Worm (Caenorhabditis elegans) whole organism, L4 larva: ENCODE measurements around the gene K06A9.1.

Source experiments
- D1046.2 ChIP-seq: fragments of 200-800 bp; sonication (Bioruptor generic); IDR thresholded peaks from 2 replicates; pipeline ENCODE4 v1.3.6; 2022; ENCODE audit warnings: missing genetic modification characterization, missing compliant biosample characterization
- F44E2.7 ChIP-seq: fragments of 200-800 bp; sonication (Bioruptor generic); IDR thresholded peaks from 2 replicates; pipeline ENCODE4 v2.1.2; 2022; ENCODE audit warnings: missing genetic modification characterization, missing compliant biosample characterization
- Y105C5A.15 ChIP-seq: fragments of 200-800 bp; sonication (Bioruptor generic); IDR thresholded peaks from 2 replicates; pipeline ENCODE4 v1.3.6; 2022; ENCODE audit warnings: missing genetic modification characterization, missing compliant biosample characterization
- Y5F2A.4 ChIP-seq: fragments of 200-800 bp; sonication (Bioruptor generic); optimal IDR thresholded peaks from 2 replicates; lab custom pipeline; 2018; ENCODE audit warnings: mild to moderate bottlenecking, missing genetic modification characterization, missing compliant biosample characterization
- ZK546.5 ChIP-seq, 2 experiments: sonication (generic microtip); optimal IDR thresholded peaks; 2 replicates each; lab custom pipeline; 2017; ENCODE audit warnings: missing biosample characterization in 2 of 2, missing genetic modification characterization in 2 of 2
- aly-2 ChIP-seq: sonication (generic microtip); optimal IDR thresholded peaks from 2 replicates; lab custom pipeline; 2018; ENCODE audit warnings: missing biosample characterization, missing genetic modification characterization
- ceh-28 ChIP-seq: fragments of 150-350 bp; optimal IDR thresholded peaks from 2 replicates; lab custom pipeline; 2014; ENCODE audit warnings: missing biosample characterization, missing genetic modification reagents, missing genetic modification characterization
- ceh-32 ChIP-seq: sonication (generic microtip); optimal IDR thresholded peaks from 2 replicates; lab custom pipeline; 2016; ENCODE audit warnings: mild to moderate bottlenecking, missing genetic modification characterization, missing compliant biosample characterization; ENCODE audit not compliant: poor library complexity
- ceh-62 ChIP-seq: sonication (generic microtip); optimal IDR thresholded peaks from 2 replicates; lab custom pipeline; 2017; ENCODE audit warnings: missing biosample characterization, missing genetic modification characterization
- daf-19 ChIP-seq: fragments of 200-800 bp; sonication (Bioruptor generic); conservative IDR thresholded peaks from 2 replicates; pipeline ENCODE4 v1.3.6; 2022; ENCODE audit warnings: missing genetic modification characterization, missing compliant biosample characterization
- dmd-6 ChIP-seq: fragments of 200-800 bp; sonication (Bioruptor generic); IDR thresholded peaks from 2 replicates; pipeline ENCODE4 v1.3.6; 2022; ENCODE audit warnings: missing genetic modification reagents, missing genetic modification characterization, missing compliant biosample characterization
- dmd-9 ChIP-seq: fragments of 200-800 bp; sonication (Bioruptor generic); IDR thresholded peaks from 2 replicates; pipeline ENCODE4 v1.3.6; 2022; ENCODE audit warnings: missing genetic modification reagents, missing genetic modification characterization, missing compliant biosample characterization
- egl-27 ChIP-seq: sonication (generic microtip); optimal IDR thresholded peaks from 3 replicates; lab custom pipeline; 2017; ENCODE audit warnings: missing biosample characterization, missing genetic modification reagents, missing genetic modification characterization
- egl-43 ChIP-seq: fragments of 200-800 bp; sonication (Bioruptor generic); IDR thresholded peaks from 2 replicates; pipeline ENCODE4 v1.3.6; 2022; ENCODE audit warnings: missing genetic modification reagents, missing genetic modification characterization, missing compliant biosample characterization
- fkh-10 ChIP-seq: fragments of 150-350 bp; optimal IDR thresholded peaks from 2 replicates; lab custom pipeline; 2014; ENCODE audit warnings: missing biosample characterization, missing genetic modification reagents, missing genetic modification characterization
- fos-1 ChIP-seq: fragments of 150-350 bp; optimal IDR thresholded peaks from 2 replicates; lab custom pipeline; 2014; ENCODE audit warnings: missing biosample characterization, missing genetic modification characterization
- hif-1 ChIP-seq, 2 experiments: sonication (generic microtip); optimal IDR thresholded peaks; 2 replicates each; lab custom pipeline; 2016 to 2017; ENCODE audit warnings: missing compliant biosample characterization in 2 of 2, missing genetic modification characterization in 2 of 2, missing genetic modification reagents in 2 of 2, missing genotype in 2 of 2, mild to moderate bottlenecking in 1 of 2
- hlh-11 ChIP-seq: fragments of 200-800 bp; sonication (Bioruptor generic); optimal IDR thresholded peaks from 2 replicates; lab custom pipeline; 2018; ENCODE audit warnings: mild to moderate bottlenecking, missing genetic modification characterization, missing compliant biosample characterization
- hmg-1.1 ChIP-seq: fragments of 200-800 bp; sonication (Bioruptor generic); IDR thresholded peaks from 2 replicates; pipeline ENCODE4 v1.3.6; 2022; ENCODE audit warnings: missing genetic modification reagents, missing genetic modification characterization, missing compliant biosample characterization
- jun-1 ChIP-seq: fragments of 150-350 bp; optimal IDR thresholded peaks from 2 replicates; lab custom pipeline; 2014; ENCODE audit warnings: missing biosample characterization, missing genetic modification reagents, missing genetic modification characterization
- lim-7 ChIP-seq: fragments of 200-800 bp; sonication (Bioruptor generic); IDR thresholded peaks from 2 replicates; pipeline ENCODE4 v1.3.6; 2022; ENCODE audit warnings: missing genetic modification characterization, missing compliant biosample characterization
- lin-1 ChIP-seq: fragments of 200-800 bp; sonication (Bioruptor generic); IDR thresholded peaks from 2 replicates; pipeline ENCODE4 v1.3.6; 2022; ENCODE audit warnings: missing genetic modification reagents, missing genetic modification characterization, missing compliant biosample characterization
- lin-13 ChIP-seq: fragments of 150-350 bp; optimal IDR thresholded peaks from 2 replicates; lab custom pipeline; 2014; ENCODE audit warnings: missing biosample characterization, missing genetic modification reagents, missing genetic modification characterization
- lin-29 ChIP-seq: fragments of 200-800 bp; sonication (Bioruptor generic); IDR thresholded peaks from 2 replicates; pipeline ENCODE4 v1.3.6; 2022; ENCODE audit warnings: missing genetic modification reagents, missing genetic modification characterization, missing compliant biosample characterization
- lin-39 ChIP-seq: fragments of 150-350 bp; optimal IDR thresholded peaks from 2 replicates; lab custom pipeline; 2014; ENCODE audit warnings: missing biosample characterization, missing genetic modification reagents, missing genetic modification characterization
- madf-5 ChIP-seq, 2 experiments: fragments of 200-800 bp; sonication (Bioruptor generic); IDR thresholded peaks; 2 replicates each; pipeline ENCODE4 v1.3.6; 2022; ENCODE audit warnings: missing compliant biosample characterization in 2 of 2, missing genetic modification characterization in 2 of 2
- mdl-1 ChIP-seq, 2 experiments: fragments of 150-350 bp in 1 of 2; sonication (generic microtip) in 1 of 2; optimal IDR thresholded peaks; 2 replicates each; lab custom pipeline; 2014 to 2017; ENCODE audit warnings: missing biosample characterization in 2 of 2, missing genetic modification characterization in 2 of 2
- mxl-2 ChIP-seq: fragments of 200-800 bp; sonication (Bioruptor generic); conservative IDR thresholded peaks from 2 replicates; pipeline ENCODE4 v1.3.6; 2022; ENCODE audit warnings: missing genetic modification reagents, missing genetic modification characterization, missing compliant biosample characterization
- mxl-3 ChIP-seq: fragments of 200-800 bp; sonication (Bioruptor generic); optimal IDR thresholded peaks from 2 replicates; lab custom pipeline; 2018; ENCODE audit warnings: mild to moderate bottlenecking, missing genetic modification characterization, missing compliant biosample characterization
- nhr-10 ChIP-seq: fragments of 150-350 bp; optimal IDR thresholded peaks from 2 replicates; lab custom pipeline; 2014; ENCODE audit warnings: missing biosample characterization, missing genetic modification characterization
- nhr-11 ChIP-seq: fragments of 150-350 bp; optimal IDR thresholded peaks from 2 replicates; lab custom pipeline; 2014; ENCODE audit warnings: missing biosample characterization, missing genetic modification characterization
- nhr-237 ChIP-seq: sonication (generic microtip); optimal IDR thresholded peaks from 2 replicates; lab custom pipeline; 2017; ENCODE audit warnings: missing biosample characterization, missing genetic modification characterization
- nhr-28 ChIP-seq: fragments of 150-350 bp; optimal IDR thresholded peaks from 2 replicates; lab custom pipeline; 2014; ENCODE audit warnings: missing biosample characterization, missing genetic modification characterization
- nhr-48 ChIP-seq: sonication (generic microtip); optimal IDR thresholded peaks from 2 replicates; lab custom pipeline; 2016; ENCODE audit warnings: mild to moderate bottlenecking, missing genetic modification characterization, missing compliant biosample characterization
- nhr-6 ChIP-seq: fragments of 150-350 bp; optimal IDR thresholded peaks from 2 replicates; lab custom pipeline; 2014; ENCODE audit warnings: missing biosample characterization, missing genetic modification characterization
- php-3 ChIP-seq: fragments of 200-800 bp; sonication (Bioruptor generic); IDR thresholded peaks from 2 replicates; pipeline ENCODE4 v1.3.6; 2022; ENCODE audit warnings: missing genetic modification reagents, missing genetic modification characterization, missing compliant biosample characterization
- saeg-2 ChIP-seq: fragments of 200-800 bp; sonication (Bioruptor generic); IDR thresholded peaks from 2 replicates; pipeline ENCODE4 v1.3.6; 2022; ENCODE audit warnings: missing genetic modification reagents, missing genetic modification characterization, missing compliant biosample characterization
- sdz-12 ChIP-seq: fragments of 200-800 bp; sonication (Bioruptor generic); optimal IDR thresholded peaks from 2 replicates; lab custom pipeline; 2018; ENCODE audit warnings: mild to moderate bottlenecking, missing genetic modification characterization, missing compliant biosample characterization
- set-16 ChIP-seq: fragments of 200-800 bp; sonication (Bioruptor generic); IDR thresholded peaks from 2 replicates; pipeline ENCODE4 v1.3.6; 2022; ENCODE audit warnings: missing genetic modification reagents, missing genetic modification characterization, missing compliant biosample characterization
- skn-1 ChIP-seq: fragments of 150-350 bp; optimal IDR thresholded peaks from 2 replicates; lab custom pipeline; 2014; ENCODE audit warnings: missing biosample characterization, missing genetic modification characterization
- spr-3 ChIP-seq: fragments of 200-800 bp; sonication (Bioruptor generic); optimal IDR thresholded peaks from 2 replicates; lab custom pipeline; 2018; ENCODE audit warnings: mild to moderate bottlenecking, missing genetic modification characterization, missing compliant biosample characterization
- unc-130 ChIP-seq: sonication (generic microtip); optimal IDR thresholded peaks from 2 replicates; lab custom pipeline; 2016; ENCODE audit warnings: missing genetic modification reagents, missing genetic modification characterization, missing compliant biosample characterization
- unc-39 ChIP-seq: sonication (generic microtip); optimal IDR thresholded peaks from 2 replicates; lab custom pipeline; 2017; ENCODE audit warnings: missing biosample characterization, missing genetic modification characterization
- unc-62 ChIP-seq, 3 experiments: fragments of 150-350 bp in 1 of 3; sonication (generic microtip); optimal IDR thresholded peaks in 2 of 3; peaks in 1 of 3; 1 replicate in 1 of 3; 2 replicates in 2 of 3; lab custom pipeline; 2014 to 2017; ENCODE audit warnings: missing biosample characterization in 3 of 3, missing genetic modification characterization in 3 of 3, missing genetic modification reagents in 3 of 3, missing genotype in 1 of 3
- zag-1 ChIP-seq: fragments of 150-350 bp; optimal IDR thresholded peaks from 2 replicates; lab custom pipeline; 2014; ENCODE audit warnings: missing biosample characterization, missing genetic modification characterization
- zfp-2 ChIP-seq: sonication (generic microtip); optimal IDR thresholded peaks from 2 replicates; lab custom pipeline; 2016; ENCODE audit warnings: mild to moderate bottlenecking, missing genetic modification characterization, missing compliant biosample characterization

Gene K06A9.1

ce11 chrX:1502490-1502889, 44.8 kb upstream of the K06A9.1 start, which contains the start of gene F09E10.1:
F09E10.1 (plus strand) TSS chrX:1502790.
- no peak for TF ChIP-seq unc-130 (GFP tag; lab: Kevin White, UChicago)
- TF ChIP-seq unc-62 (GFP tag; optimal IDR thresholded peaks at IDR 0.05 in 1 of 2; lab: Kevin White, UChicago), result peak in 1 of 2 experiments; percentile 48
- no peak for TF ChIP-seq unc-62 (tag; optimal IDR thresholded peaks at IDR 0.05; lab: Kevin White, UChicago)

DNA sequence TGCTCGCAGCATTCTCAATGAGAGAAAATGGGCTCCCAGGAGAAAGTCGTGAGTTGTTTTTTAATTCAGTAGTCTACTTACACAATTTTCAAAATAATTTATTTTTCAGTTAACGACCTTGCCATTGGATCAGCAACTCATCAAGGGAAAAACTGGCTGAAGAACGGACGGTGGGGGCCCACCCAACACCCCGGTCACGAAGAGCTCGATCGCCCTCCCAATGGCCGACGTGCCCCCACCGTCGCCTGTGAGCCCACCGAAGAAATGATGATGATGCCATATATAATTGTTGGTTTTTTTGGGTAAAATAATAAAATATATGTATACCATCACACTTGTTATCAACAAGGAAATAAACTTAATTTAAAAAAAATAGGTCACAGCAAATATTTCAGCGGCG, 44.4 kb upstream of the K06A9.1 start:
- peak; percentile 61 for TF ChIP-seq set-16 (GFP tag; lab: Robert Waterston, UW)
- TF ChIP-seq egl-43, result 0 out of 2 replicates have a peak, but pooled peaks have one; percentile 50
- no peak for TF ChIP-seq dmd-9 (GFP tag; lab: Robert Waterston, UW)

DNA sequence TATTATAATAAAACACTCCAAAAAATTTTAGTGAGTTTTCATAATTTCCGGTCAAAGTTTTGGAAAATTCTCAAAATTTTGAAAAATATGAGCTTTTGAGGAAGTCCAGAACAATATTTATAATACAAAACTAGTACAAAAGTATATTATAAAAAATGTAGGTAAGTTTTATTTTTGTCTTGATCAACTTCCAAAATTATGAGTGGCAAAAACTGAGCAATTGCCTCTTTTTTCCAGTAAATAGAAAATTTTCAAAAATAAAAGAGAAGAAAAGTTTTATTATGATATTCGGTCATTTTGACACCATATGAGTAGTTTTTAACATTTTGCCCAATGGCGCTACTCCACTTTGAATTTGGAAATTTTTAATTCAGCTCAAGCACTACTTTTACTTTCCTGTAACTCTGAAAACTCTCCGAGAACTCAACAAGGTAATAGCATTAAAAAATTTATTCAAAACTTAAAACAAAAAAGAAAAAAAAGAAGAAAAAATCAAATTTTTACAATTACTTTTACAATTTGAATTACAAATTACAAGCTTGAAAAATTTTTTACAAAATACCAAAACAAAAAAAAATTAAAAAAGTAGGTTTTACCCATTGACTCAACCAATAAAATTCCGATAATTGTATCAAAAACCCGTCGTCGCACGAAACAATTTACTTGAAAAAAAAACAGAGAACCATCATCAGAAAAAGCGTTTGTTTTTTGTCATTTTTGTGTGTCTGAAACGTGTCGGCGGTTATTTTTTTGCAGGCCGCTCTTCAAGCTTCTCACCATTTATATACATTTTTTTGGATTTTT, 43.4 kb upstream of the K06A9.1 start:
- TF ChIP-seq nhr-48 (tag; lab: Kevin White, UChicago) (no peak), mxl-3 (no peak), saeg-2 (GFP tag; lab: Robert Waterston, UW) (no peak), fos-1 (tag; lab: Kevin White, UChicago) (no peak), mxl-2 (no peak), dmd-6 (GFP tag; lab: Robert Waterston, UW) (peak; percentile 37; the same call in 1 of the 2 replicates), mdl-1 (tag; optimal IDR thresholded peaks at IDR 0.05; lab: Kevin White, UChicago) (no peak), madf-5 (GFP tag; IDR thresholded peaks at IDR 0.05; lab: Robert Waterston, UW) (0 out of 4 replicates have a peak, but pooled peaks of 1 of the 2 experiments have one; percentile 10), D1046.2 (no peak), ceh-28 (no peak), php-3 (peak; percentile 78), fkh-10 (GFP tag; lab: Kevin White, UChicago) (no peak), egl-27 (no peak), F44E2.7 (GFP tag; lab: Robert Waterston, UW) (no peak), zag-1 (tag; lab: Kevin White, UChicago) (no peak), nhr-28 (tag; lab: Kevin White, UChicago) (peak; percentile 37), ceh-32 (tag; lab: Kevin White, UChicago) (no peak), nhr-6 (tag; lab: Kevin White, UChicago) (no peak), spr-3 (GFP tag; lab: Kevin White, UChicago) (no peak), nhr-10 (tag; lab: Kevin White, UChicago) (peak; percentile 84), skn-1 (tag; lab: Kevin White, UChicago) (no peak), ZK546.5 (tag; optimal IDR thresholded peaks at IDR 0.05; lab: Kevin White, UChicago) (no peak), nhr-237 (tag; lab: Kevin White, UChicago) (no peak), hmg-1.1 (GFP tag; lab: Robert Waterston, UW) (0 out of 2 replicates have a peak, but pooled peaks have one; percentile 11), hif-1 (tag; optimal IDR thresholded peaks at IDR 0.05; lab: Kevin White, UChicago) (peak in 1 of 2 experiments; percentile 65), set-16 (GFP tag; lab: Robert Waterston, UW) (no peak), hlh-11 (peak; percentile 32), lin-29 (GFP tag; lab: Robert Waterston, UW) (no peak), Y5F2A.4 (GFP tag; lab: Kevin White, UChicago) (no peak), lin-1 (GFP tag; lab: Robert Waterston, UW) (no peak; the same call in none of the 2 replicates), jun-1 (tag; lab: Kevin White, UChicago) (no peak), Y105C5A.15 (GFP tag; lab: Robert Waterston, UW) (no peak), lin-13 (GFP tag; lab: Kevin White, UChicago) (no peak), sdz-12 (GFP tag; lab: Kevin White, UChicago) (peak; percentile 82), ceh-62 (no peak), aly-2 (tag; lab: Kevin White, UChicago) (no peak), lim-7 (GFP tag; lab: Robert Waterston, UW) (no peak), daf-19 (GFP tag; lab: Robert Waterston, UW) (no peak), nhr-11 (tag; lab: Kevin White, UChicago) (no peak), unc-39 (tag; lab: Kevin White, UChicago) (no peak), dmd-9 (GFP tag; lab: Robert Waterston, UW) (peak; percentile 2; the same call in 1 of the 2 replicates), zfp-2 (tag; lab: Kevin White, UChicago) (no peak), lin-39 (tag; lab: Kevin White, UChicago) (peak; percentile 51)
